Fruit fly (Drosophila melanogaster) whole organism, embryonic: ENCODE data around the gene kat-60L1.
A peak's percentile ranks its signal among the peaks of the same experiment; 100 is the strongest.

ENCODE experiments used
- CG10147 ChIP-seq: fragments of 200-800 bp; sonication (Bioruptor generic); optimal IDR thresholded peaks from 2 replicates; lab custom pipeline; 2019; ENCODE audit warnings: missing biosample characterization, mild to moderate bottlenecking, missing genetic modification characterization, moderate library complexity
- CG10959 ChIP-seq: fragments of 200-800 bp; sonication (Bioruptor generic); IDR thresholded peaks from 2 replicates; pipeline ENCODE4 v1.3.6; 2022; ENCODE audit warnings: missing biosample characterization, missing genetic modification characterization
- CG11093 ChIP-seq: fragments of 200-800 bp; sonication (Bioruptor generic); IDR thresholded peaks from 3 replicates; pipeline ENCODE4 v1.3.6; 2022; ENCODE audit warnings: missing biosample characterization, missing genetic modification characterization
- CG11504 ChIP-seq: fragments of 200-800 bp; sonication (Bioruptor generic); optimal IDR thresholded peaks from 3 replicates; lab custom pipeline; 2019; ENCODE audit warnings: missing biosample characterization, mild to moderate bottlenecking, missing genetic modification characterization, moderate library complexity
- CG11723 ChIP-seq: fragments of 200-800 bp; sonication (Bioruptor generic); optimal IDR thresholded peaks from 2 replicates; lab custom pipeline; 2017; ENCODE audit warnings: missing biosample characterization, mild to moderate bottlenecking, missing genetic modification characterization
- CG14710 ChIP-seq: fragments of 200-800 bp; sonication (Bioruptor generic); optimal IDR thresholded peaks from 3 replicates; lab custom pipeline; 2019; ENCODE audit warnings: missing biosample characterization, mild to moderate bottlenecking, missing genetic modification characterization, moderate library complexity
- CG1603 ChIP-seq: fragments of 200-800 bp; sonication (Bioruptor generic); optimal IDR thresholded peaks from 2 replicates; lab custom pipeline; 2019; ENCODE audit warnings: missing biosample characterization, mild to moderate bottlenecking, missing genetic modification characterization, moderate library complexity
- CG17328 ChIP-seq: fragments of 200-800 bp; sonication (Bioruptor generic); IDR thresholded peaks from 2 replicates; pipeline ENCODE4 v1.3.6; 2022; ENCODE audit warnings: missing biosample characterization, missing genetic modification characterization
- CG18764 ChIP-seq: fragments of 200-800 bp; sonication (Bioruptor generic); optimal IDR thresholded peaks from 3 replicates; lab custom pipeline; 2016; ENCODE audit warnings: missing biosample characterization, missing genetic modification characterization
- CG31365 ChIP-seq: fragments of 200-800 bp; sonication (Bioruptor generic); optimal IDR thresholded peaks from 2 replicates; lab custom pipeline; 2018; ENCODE audit warnings: missing biosample characterization, mild to moderate bottlenecking, missing genetic modification characterization
- CG31388 ChIP-seq: fragments of 200-800 bp; sonication (Bioruptor generic); optimal IDR thresholded peaks from 2 replicates; lab custom pipeline; 2016; ENCODE audit warnings: missing biosample characterization, missing genetic modification characterization
- CG4854 ChIP-seq: fragments of 200-800 bp; sonication (Bioruptor generic); optimal IDR thresholded peaks from 2 replicates; lab custom pipeline; 2016; ENCODE audit warnings: missing biosample characterization, missing genetic modification characterization, inconsistent platforms
- CG9437 ChIP-seq: fragments of 200-800 bp; sonication (Bioruptor generic); optimal IDR thresholded peaks from 2 replicates; lab custom pipeline; 2018; ENCODE audit warnings: missing biosample characterization, mild to moderate bottlenecking, missing genetic modification characterization
- Dbx ChIP-seq: fragments of 200-800 bp; sonication (Bioruptor generic); IDR thresholded peaks from 3 replicates; pipeline ENCODE4 v1.3.6; 2022; ENCODE audit warnings: missing biosample characterization, missing genetic modification characterization
- Dp ChIP-seq: fragments of 200-800 bp; sonication (Bioruptor generic); optimal IDR thresholded peaks from 2 replicates; lab custom pipeline; 2018; ENCODE audit warnings: missing biosample characterization, mild to moderate bottlenecking, missing genetic modification characterization, moderate library complexity
- E2f1 ChIP-seq: fragments of 200-800 bp; sonication (Bioruptor generic); IDR thresholded peaks from 2 replicates; pipeline ENCODE4 v1.3.6; 2022; ENCODE audit warnings: missing biosample characterization, missing genetic modification characterization
- HLH4C ChIP-seq: fragments of 200-800 bp; sonication (Bioruptor generic); IDR thresholded peaks from 3 replicates; pipeline ENCODE4 v1.3.6; 2022; ENCODE audit warnings: missing biosample characterization, missing genetic modification characterization; ENCODE audit not compliant: partially characterized antibody
- HLHmδ ChIP-seq: fragments of 200-800 bp; sonication (Bioruptor generic); optimal IDR thresholded peaks from 2 replicates; lab custom pipeline; 2018; ENCODE audit warnings: missing biosample characterization, mild to moderate bottlenecking, missing genetic modification characterization, moderate library complexity
- Hr78 ChIP-seq, 2 experiments: fragments of 200-800 bp in 1 of 2; fragments of >200 bp in 1 of 2; sonication (Bioruptor generic) in 1 of 2; optimal IDR thresholded peaks; 2 replicates each; lab custom pipeline; 2017 to 2019; ENCODE audit warnings: missing biosample characterization in 2 of 2, missing genetic modification characterization in 2 of 2, mild to moderate bottlenecking in 1 of 2, moderate library complexity in 1 of 2
- Kr ChIP-seq: fragments of 200-800 bp; sonication (Bioruptor generic); optimal IDR thresholded peaks from 2 replicates; lab custom pipeline; 2017; ENCODE audit warnings: missing biosample characterization, mild to moderate bottlenecking, missing genetic modification characterization
- Mes4 ChIP-seq: fragments of 200-800 bp; sonication (Bioruptor generic); optimal IDR thresholded peaks from 2 replicates; lab custom pipeline; 2016; ENCODE audit warnings: missing biosample characterization, missing genetic modification characterization
- Nf-YB ChIP-seq: fragments of 200-800 bp; sonication (Bioruptor generic); optimal IDR thresholded peaks from 3 replicates; lab custom pipeline; 2019; ENCODE audit warnings: missing biosample characterization, mild to moderate bottlenecking, missing genetic modification characterization, moderate library complexity
- Oaz ChIP-seq: fragments of 200-800 bp; sonication (Bioruptor generic); IDR thresholded peaks from 2 replicates; pipeline ENCODE4 v1.3.6; 2022; ENCODE audit warnings: missing biosample characterization, missing genetic modification characterization
- Oli ChIP-seq: fragments of 200-800 bp; sonication (Bioruptor generic); optimal IDR thresholded peaks from 2 replicates; lab custom pipeline; 2018; ENCODE audit warnings: missing biosample characterization, mild to moderate bottlenecking, missing genetic modification characterization, moderate library complexity
- Scr ChIP-seq: fragments of 200-800 bp; sonication (Bioruptor generic); IDR thresholded peaks from 2 replicates; pipeline ENCODE4 v1.3.6; 2022; ENCODE audit warnings: missing biosample characterization, missing genetic modification characterization; ENCODE audit not compliant: partially characterized antibody
- Vsx1 ChIP-seq: fragments of 200-800 bp; sonication (Bioruptor generic); optimal IDR thresholded peaks from 2 replicates; lab custom pipeline; 2017; ENCODE audit warnings: missing biosample characterization, mild to moderate bottlenecking, missing genetic modification characterization, missing genetic modification reagents
- ap ChIP-seq: fragments of 200-800 bp; sonication (Bioruptor generic); IDR thresholded peaks from 2 replicates; pipeline ENCODE4 v1.3.6; 2022; ENCODE audit warnings: missing biosample characterization, missing genetic modification characterization
- ara ChIP-seq: fragments of 200-800 bp; sonication (Bioruptor generic); IDR thresholded peaks from 2 replicates; pipeline ENCODE4 v1.3.6; 2022; ENCODE audit warnings: missing biosample characterization, missing genetic modification characterization
- chif ChIP-seq, 2 experiments: fragments of 200-800 bp; sonication (Bioruptor generic); optimal IDR thresholded peaks; 3 replicates each; lab custom pipeline; 2016; ENCODE audit warnings: missing biosample characterization in 2 of 2, missing genetic modification characterization in 2 of 2
- fd102C ChIP-seq: fragments of 200-800 bp; sonication (Bioruptor generic); optimal IDR thresholded peaks from 2 replicates; lab custom pipeline; 2018; ENCODE audit warnings: missing biosample characterization, mild to moderate bottlenecking, missing genetic modification characterization, moderate library complexity
- gfzf ChIP-seq: fragments of 200-800 bp; sonication (Bioruptor generic); optimal IDR thresholded peaks from 2 replicates; lab custom pipeline; 2016; ENCODE audit warnings: missing biosample characterization, mild to moderate bottlenecking, missing genetic modification characterization, moderate library complexity
- grn ChIP-seq: fragments of 200-800 bp; sonication (Bioruptor generic); optimal IDR thresholded peaks from 3 replicates; lab custom pipeline; 2017; ENCODE audit warnings: missing biosample characterization, missing genetic modification characterization
- gro ChIP-seq: fragments of 200-800 bp; sonication (Bioruptor generic); optimal IDR thresholded peaks from 2 replicates; lab custom pipeline; 2016; ENCODE audit warnings: missing biosample characterization, missing genetic modification characterization
- gsb-n ChIP-seq: fragments of 200-800 bp; sonication (Bioruptor generic); optimal IDR thresholded peaks from 3 replicates; lab custom pipeline; 2018; ENCODE audit warnings: missing biosample characterization, mild to moderate bottlenecking, missing genetic modification characterization
- ken ChIP-seq: fragments of 200-800 bp; sonication (Bioruptor generic); IDR thresholded peaks from 3 replicates; pipeline ENCODE4 v1.3.6; 2022; ENCODE audit warnings: missing biosample characterization, missing genetic modification characterization
- mld ChIP-seq: fragments of 200-800 bp; sonication (Bioruptor generic); IDR thresholded peaks from 3 replicates; pipeline ENCODE4 v1.3.6; 2022; ENCODE audit warnings: missing biosample characterization, missing genetic modification characterization; ENCODE audit not compliant: partially characterized antibody
- nerfin-2 ChIP-seq: fragments of 200-800 bp; sonication (Bioruptor generic); IDR thresholded peaks from 2 replicates; pipeline ENCODE4 v1.3.6; 2022; ENCODE audit warnings: missing biosample characterization, missing genetic modification characterization; ENCODE audit not compliant: partially characterized antibody
- org-1 ChIP-seq: fragments of 200-800 bp; sonication (Bioruptor generic); optimal IDR thresholded peaks from 2 replicates; lab custom pipeline; 2017; ENCODE audit warnings: missing biosample characterization, missing genetic modification characterization
- ro ChIP-seq: fragments of 200-800 bp; sonication (Bioruptor generic); IDR thresholded peaks from 2 replicates; pipeline ENCODE4 v1.3.6; 2022; ENCODE audit warnings: missing biosample characterization, missing genetic modification characterization
- sd ChIP-seq: fragments of 200-800 bp; sonication (Bioruptor generic); optimal IDR thresholded peaks from 3 replicates; lab custom pipeline; 2018; ENCODE audit warnings: missing biosample characterization, mild to moderate bottlenecking, missing genetic modification characterization, moderate library complexity
- shn ChIP-seq: fragments of 200-800 bp; sonication (Bioruptor generic); optimal IDR thresholded peaks from 3 replicates; lab custom pipeline; 2016; ENCODE audit warnings: missing biosample characterization, missing genetic modification characterization
- slou ChIP-seq: fragments of 200-800 bp; sonication (Bioruptor generic); optimal IDR thresholded peaks from 3 replicates; lab custom pipeline; 2016; ENCODE audit warnings: missing biosample characterization, missing genetic modification characterization
- tgo ChIP-seq: fragments of 200-800 bp; sonication (Bioruptor generic); IDR thresholded peaks from 3 replicates; pipeline ENCODE4 v1.3.6; 2022; ENCODE audit warnings: missing biosample characterization, missing genetic modification characterization
- tio ChIP-seq: fragments of 200-800 bp; sonication (Bioruptor generic); optimal IDR thresholded peaks from 2 replicates; lab custom pipeline; 2017; ENCODE audit warnings: missing biosample characterization, missing genetic modification characterization, inconsistent platforms
- usp ChIP-seq: fragments of >200 bp; optimal IDR thresholded peaks from 2 replicates; lab custom pipeline; 2017; ENCODE audit warnings: missing biosample characterization, missing genetic modification characterization
- zen2 ChIP-seq: fragments of 200-800 bp; sonication (Bioruptor generic); IDR thresholded peaks from 3 replicates; pipeline ENCODE4 v1.3.6; 2022; ENCODE audit warnings: missing biosample characterization, missing genetic modification characterization; ENCODE audit not compliant: partially characterized antibody
- zfh2 ChIP-seq: fragments of 200-800 bp; sonication (Bioruptor generic); optimal IDR thresholded peaks from 2 replicates; lab custom pipeline; 2016; ENCODE audit warnings: missing biosample characterization, missing genetic modification characterization

kat-60L1 gene

DNA sequence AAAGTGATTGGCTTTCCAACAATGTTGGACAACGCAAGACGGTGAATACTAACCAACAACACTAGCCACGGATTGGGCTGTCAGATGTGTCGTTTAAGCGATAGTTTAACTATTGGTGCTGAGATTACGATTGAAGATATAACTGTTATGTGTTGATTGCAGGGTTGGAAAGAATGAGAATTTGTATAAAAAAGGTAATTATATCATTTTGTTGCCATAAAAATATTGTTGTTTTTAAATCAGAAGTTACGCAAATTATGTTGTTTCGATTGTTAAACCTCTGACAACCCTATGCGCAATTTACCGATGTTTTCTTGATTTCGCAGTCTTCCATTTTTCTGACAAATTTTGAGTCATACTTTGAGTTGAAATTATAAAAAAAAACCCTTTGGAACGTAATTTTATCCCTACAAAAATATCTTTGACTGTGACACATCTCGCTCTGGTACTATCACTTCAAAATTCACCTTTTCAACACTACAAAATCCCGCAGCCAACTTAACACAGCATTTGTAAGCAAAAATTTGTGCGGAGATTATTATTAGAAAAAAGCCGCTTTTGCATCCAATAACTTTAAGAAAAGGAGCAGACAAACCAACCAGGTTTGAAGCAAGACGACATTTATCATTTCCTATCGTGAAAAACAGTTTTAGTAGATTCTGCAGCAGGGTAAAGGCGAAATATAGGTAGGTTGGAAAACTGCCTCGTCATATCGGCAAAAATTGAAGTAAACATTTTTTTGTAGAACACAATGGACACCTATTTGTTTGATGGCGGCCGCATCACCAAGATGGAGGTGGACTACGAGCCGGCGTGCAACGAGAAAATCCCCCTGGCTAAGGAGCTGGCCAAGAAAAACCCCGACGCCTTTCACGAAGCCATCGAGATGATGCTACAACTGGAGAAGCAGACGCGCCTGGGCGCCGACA lies 7.7 kb downstream of the kat-60L1 start, which contains the start of the genes Hat1 and Rpn5 (continued):
- TF ChIP-seq fd102C (GFP tag; lab: Kevin White, UChicago) (no peak), CG9437 (peak; percentile 87), CG1603 (peak; percentile 65), nerfin-2 (GFP tag; lab: Robert Waterston, UW) (peak; percentile 68), E2f1 (peak; percentile 59), CG10147 (GFP tag; lab: Kevin White, UChicago) (peak; percentile 78), ara (GFP tag; lab: Robert Waterston, UW) (no peak), ap (GFP tag; lab: Robert Waterston, UW) (no peak), Hr78 (GFP tag; optimal IDR thresholded peaks at IDR 0.05; lab: Kevin White, UChicago) (no peak), chif (GFP tag; optimal IDR thresholded peaks at IDR 0.05; lab: Kevin White, UChicago) (peak; percentile 89 to 90), tio (GFP tag; lab: Kevin White, UChicago) (peak; percentile 91), Dbx (GFP tag; lab: Robert Waterston, UW) (peak; percentile 79; the same call in 2 of the 3 replicates), CG4854 (GFP tag; lab: Kevin White, UChicago) (peak; percentile 80), CG11093 (GFP tag; lab: Robert Waterston, UW) (peak; percentile 62; the same call in 1 of the 3 replicates), CG18764 (GFP tag; lab: Kevin White, UChicago) (peak; percentile 79), HLHmδ (GFP tag; lab: Kevin White, UChicago) (no peak), sd (tag; lab: Kevin White, UChicago) (no peak), CG10959 (no peak), Kr (GFP tag; lab: Kevin White, UChicago) (no peak), HLH4C (GFP tag; lab: Robert Waterston, UW) (peak; percentile 64), Dp (GFP tag; lab: Kevin White, UChicago) (peak; percentile 47), Oli (peak; percentile 75), zen2 (GFP tag; lab: Robert Waterston, UW) (peak; percentile 66; the same call in 2 of the 3 replicates), slou (GFP tag; lab: Kevin White, UChicago) (peak; percentile 69), CG31365 (tag; lab: Kevin White, UChicago) (no peak), Vsx1 (GFP tag; lab: Kevin White, UChicago) (peak; percentile 49), CG17328 (GFP tag; lab: Robert Waterston, UW) (peak; percentile 41; the same call in 1 of the 2 replicates), Scr (peak; percentile 85), gro (GFP tag; lab: Kevin White, UChicago) (peak; percentile 78), gsb-n (tag; lab: Kevin White, UChicago) (peak; percentile 47), ro (GFP tag; lab: Robert Waterston, UW) (no peak), shn (peak; percentile 91), CG31388 (GFP tag; lab: Kevin White, UChicago) (peak; percentile 56), usp (GFP tag; lab: Kevin White, UChicago) (no peak), CG11723 (GFP tag; lab: Kevin White, UChicago) (peak; percentile 57), ken (GFP tag; lab: Robert Waterston, UW) (0 out of 3 replicates have a peak, but pooled peaks have one; percentile 60), CG14710 (tag; lab: Kevin White, UChicago) (peak; percentile 89), Nf-YB (GFP tag; lab: Kevin White, UChicago) (peak; percentile 47), mld (peak; percentile 48; the same call in 1 of the 3 replicates), gfzf (GFP tag; lab: Kevin White, UChicago) (peak; percentile 38), org-1 (GFP tag; lab: Kevin White, UChicago) (peak; percentile 48), tgo (GFP tag; lab: Robert Waterston, UW) (peak; percentile 70), grn (peak; percentile 70), Oaz (no peak), Mes4 (GFP tag; lab: Kevin White, UChicago) (peak; percentile 83), zfh2 (GFP tag; lab: Kevin White, UChicago) (peak; percentile 96), CG11504 (tag; lab: Kevin White, UChicago) (peak; percentile 78)
